Fruit fly (Drosophila melanogaster): ENCODE data around the gene CG31465.
A peak's percentile ranks its signal among the peaks of the same experiment; 100 is the strongest.

The CG31465 gene

DNA sequence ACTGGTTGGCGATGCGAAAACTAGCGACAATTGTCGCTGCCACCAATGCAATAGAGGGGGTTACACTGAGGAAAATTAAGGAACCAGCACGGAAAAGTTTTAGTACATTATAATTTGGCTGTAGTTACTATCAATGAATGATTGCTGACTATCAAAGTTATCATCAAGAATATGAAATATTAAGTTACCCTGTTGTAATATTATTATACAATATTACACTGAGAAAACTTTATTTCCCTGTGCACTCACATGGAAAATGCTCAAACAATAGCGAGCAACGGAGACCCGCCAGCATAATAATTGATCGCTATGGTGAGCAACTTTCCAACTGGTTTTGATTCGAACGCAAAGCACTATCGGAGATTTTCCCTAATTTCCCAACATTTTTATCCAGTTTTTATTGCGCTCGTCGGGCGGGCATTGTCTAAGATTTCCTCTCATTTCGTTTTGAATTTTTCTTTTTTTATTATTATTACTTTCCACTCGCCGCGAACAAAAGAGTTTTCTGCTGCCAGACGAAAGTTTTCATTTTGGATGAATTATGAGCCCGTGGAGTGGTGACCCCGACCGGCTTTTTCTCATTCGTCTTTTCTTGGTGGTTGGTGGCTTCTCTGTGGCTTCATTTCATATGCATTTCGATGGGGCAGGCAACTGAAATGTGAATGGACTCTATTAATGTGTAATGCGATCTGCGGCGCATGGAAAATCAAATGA lies 18.3 kb upstream of the CG31465 start (continued):
- TF ChIP-seq Hr39 (optimal IDR thresholded peaks at IDR 0.05) (no peak), CG7372 (GFP tag; IDR thresholded peaks at IDR 0.05) (peak; percentile 52; the same call in 1 of the 2 replicates), klu (GFP tag; IDR thresholded peaks at IDR 0.05) (no peak), wor (GFP tag; IDR thresholded peaks at IDR 0.05) (peak; percentile 74; the same call in 1 of the 2 replicates), jing (GFP tag; optimal IDR thresholded peaks at IDR 0.05) (peak; percentile 70), Hmx (GFP tag; optimal IDR thresholded peaks at IDR 0.05) (no peak), pho (GFP tag; optimal IDR thresholded peaks at IDR 0.05) (no peak), CG17361 (GFP tag; IDR thresholded peaks at IDR 0.05) (peak; percentile 90), CG2202 (tag; optimal IDR thresholded peaks at IDR 0.05) (peak; percentile 83), CG2889 (GFP tag; IDR thresholded peaks at IDR 0.05) (no peak), ab (GFP tag; optimal IDR thresholded peaks at IDR 0.05) (no peak), E2f1 (GFP tag; IDR thresholded peaks at IDR 0.05) (peak; percentile 54), abd-A (tag; optimal IDR thresholded peaks at IDR 0.05) (peak; percentile 88), gce (GFP tag; IDR thresholded peaks at IDR 0.05) (peak; percentile 81), Hr3 (GFP tag; optimal IDR thresholded peaks at IDR 0.05) (peak; percentile 77), CG15514 (GFP tag; optimal IDR thresholded peaks at IDR 0.05) (no peak), CG15073 (GFP tag; optimal IDR thresholded peaks at IDR 0.05) (no peak), CG13287 (GFP tag; IDR thresholded peaks at IDR 0.05; ENCODE audit: partially characterized antibody) (no peak), Dp (GFP tag; optimal IDR thresholded peaks at IDR 0.05) (no peak), CG9437 (GFP tag; optimal IDR thresholded peaks at IDR 0.05) (peak; percentile 64), CG7786 (GFP tag; optimal IDR thresholded peaks at IDR 0.05) (no peak), Bteb2 (GFP tag; optimal IDR thresholded peaks at IDR 0.05) (no peak), CG7556 (GFP tag; optimal IDR thresholded peaks at IDR 0.05) (peak; percentile 90), mam (GFP tag; optimal IDR thresholded peaks at IDR 0.05) (no peak), CG17829 (tag; optimal IDR thresholded peaks at IDR 0.05) (peak; percentile 93), CG12219 (GFP tag; optimal IDR thresholded peaks at IDR 0.05) (peak; percentile 85), MTF-1 (GFP tag; optimal IDR thresholded peaks at IDR 0.05; ENCODE audit: borderline replicate concordance) (peak; percentile 23), CG8478 (optimal IDR thresholded peaks at IDR 0.05) (no peak), CG11085 (GFP tag; IDR thresholded peaks at IDR 0.05) (no peak), CG6683 (GFP tag; optimal IDR thresholded peaks at IDR 0.05) (peak; percentile 7), jumu (GFP tag; optimal IDR thresholded peaks at IDR 0.05) (peak; percentile 38), Tbp (GFP tag; optimal IDR thresholded peaks at IDR 0.05) (no peak), Lhr (GFP tag; optimal IDR thresholded peaks at IDR 0.05) (peak; percentile 73), CG7928 (GFP tag; optimal IDR thresholded peaks at IDR 0.05) (no peak), Scr (GFP tag; IDR thresholded peaks at IDR 0.05; ENCODE audit: partially characterized antibody) (no peak), Deaf1 (tag; optimal IDR thresholded peaks at IDR 0.05) (peak; percentile 15), CG9609 (GFP tag; optimal IDR thresholded peaks at IDR 0.05) (no peak), CoRest (tag; optimal IDR thresholded peaks at IDR 0.05) (peak; percentile 88), CG10366 (GFP tag; IDR thresholded peaks at IDR 0.05) (peak; percentile 76), Jarid2 (GFP tag; optimal IDR thresholded peaks at IDR 0.05) (peak; percentile 11), Max (GFP tag; optimal IDR thresholded peaks at IDR 0.05) (peak; percentile 39), PHDP (tag; optimal IDR thresholded peaks at IDR 0.05) (peak; percentile 84), Sox100B (GFP tag; optimal IDR thresholded peaks at IDR 0.05) (peak; percentile 73), da (GFP tag; optimal IDR thresholded peaks at IDR 0.05) (no peak), HmgD (GFP tag; optimal IDR thresholded peaks at IDR 0.05) (no peak), toy (GFP tag; IDR thresholded peaks at IDR 0.05) (no peak), Fer3 (tag; optimal IDR thresholded peaks at IDR 0.05) (peak; percentile 25), tna (GFP tag; IDR thresholded peaks at IDR 0.05; ENCODE audit: partially characterized antibody) (no peak), MESR4 (GFP tag; optimal IDR thresholded peaks at IDR 0.05) (no peak), Doc3 (GFP tag; IDR thresholded peaks at IDR 0.05; ENCODE audit: partially characterized antibody) (no peak)
